Fruit fly (Drosophila melanogaster): ENCODE results near the gene CG33253.

The CG33253 gene

dm6 chrX:19144785-19145422, 38.3 kb upstream of the CG33253 start (continued):
- TF ChIP-seq zfh1 (GFP tag; IDR thresholded peaks at IDR 0.05) (no peak), gem (tag; optimal IDR thresholded peaks at IDR 0.05) (peak; percentile 47), Dfd (GFP tag; optimal IDR thresholded peaks at IDR 0.05) (no peak), CG11504 (tag; optimal IDR thresholded peaks at IDR 0.05) (peak; percentile 57), CG2712 (tag; optimal IDR thresholded peaks at IDR 0.05) (peak; percentile 22), ATbp (GFP tag; optimal IDR thresholded peaks at IDR 0.05) (peak; percentile 22), CG5180 (GFP tag; optimal IDR thresholded peaks at IDR 0.05) (no peak), Mes4 (GFP tag; optimal IDR thresholded peaks at IDR 0.05) (no peak), Bteb2 (GFP tag; optimal IDR thresholded peaks at IDR 0.05) (no peak), B-H2 (GFP tag; optimal IDR thresholded peaks at IDR 0.05) (no peak), tap (tag; optimal IDR thresholded peaks at IDR 0.05) (no peak), ems (GFP tag; optimal IDR thresholded peaks at IDR 0.05) (no peak), Elba2 (GFP tag; optimal IDR thresholded peaks at IDR 0.05) (no peak), fu2 (GFP tag; optimal IDR thresholded peaks at IDR 0.05) (no peak), sqz (GFP tag; optimal IDR thresholded peaks at IDR 0.05) (no peak), CG7556 (GFP tag; optimal IDR thresholded peaks at IDR 0.05) (peak; percentile 1), tup (GFP tag; optimal IDR thresholded peaks at IDR 0.05) (no peak), Chrac-16 (GFP tag; optimal IDR thresholded peaks at IDR 0.05) (no peak), CG17912 (GFP tag; optimal IDR thresholded peaks at IDR 0.05) (no peak), CG8924 (tag; optimal IDR thresholded peaks at IDR 0.05) (peak; percentile 7), inv (GFP tag; IDR thresholded peaks at IDR 0.05; ENCODE audit: partially characterized antibody) (no peak), CG5953 (GFP tag; IDR thresholded peaks at IDR 0.05) (no peak), org-1 (GFP tag; optimal IDR thresholded peaks at IDR 0.05) (no peak), Hr51 (GFP tag; optimal IDR thresholded peaks at IDR 0.05) (peak in 1 of 2 experiments; percentile 41), Mad (GFP tag; optimal IDR thresholded peaks at IDR 0.05) (no peak), CG10654 (GFP tag; optimal IDR thresholded peaks at IDR 0.05) (no peak), CG10366 (GFP tag; IDR thresholded peaks at IDR 0.05) (no peak), bigmax (GFP tag; optimal IDR thresholded peaks at IDR 0.05) (no peak), wek (GFP tag; optimal IDR thresholded peaks at IDR 0.05) (no peak), CG18011 (GFP tag; optimal IDR thresholded peaks at IDR 0.05) (no peak), CG7786 (GFP tag; optimal IDR thresholded peaks at IDR 0.05) (no peak), danr (GFP tag; IDR thresholded peaks at IDR 0.05) (no peak), CG3163 (GFP tag; optimal IDR thresholded peaks at IDR 0.05) (no peak), gro (GFP tag; optimal IDR thresholded peaks at IDR 0.05) (no peak), grau (tag; optimal IDR thresholded peaks at IDR 0.05) (peak; percentile 22), CG15269 (tag; optimal IDR thresholded peaks at IDR 0.05) (peak; percentile 8), E2f2 (GFP tag; IDR thresholded peaks at IDR 0.05) (no peak), yki (optimal IDR thresholded peaks at IDR 0.05) (no peak)

- TF ChIP-seq CG9727 (GFP tag; optimal IDR thresholded peaks at IDR 0.05) (peak; percentile 27), Bteb2 (GFP tag; optimal IDR thresholded peaks at IDR 0.05) (peak; percentile 37), CG9876 (GFP tag; optimal IDR thresholded peaks at IDR 0.05) (no peak), CG30431 (GFP tag; optimal IDR thresholded peaks at IDR 0.05) (peak; percentile 10), CG11504 (tag; optimal IDR thresholded peaks at IDR 0.05) (peak; percentile 35), HLH3B (GFP tag; IDR thresholded peaks at IDR 0.05) (0 out of 2 replicates have a peak, but pooled peaks have one; percentile 16), Fer1 (GFP tag; optimal IDR thresholded peaks at IDR 0.05) (no peak), chif (GFP tag; optimal IDR thresholded peaks at IDR 0.05) (peak; percentile 8 to 40), phol (tag; optimal IDR thresholded peaks at IDR 0.05) (peak; percentile 16), Hmr (GFP tag; optimal IDR thresholded peaks at IDR 0.05) (peak; percentile 6), CG11695 (GFP tag; IDR thresholded peaks at IDR 0.05) (0 out of 3 replicates have a peak, but pooled peaks have one; percentile 21), fd3F (GFP tag; optimal IDR thresholded peaks at IDR 0.05) (no peak), dmrt99B (tag; optimal IDR thresholded peaks at IDR 0.05) (peak; percentile 35), pum (GFP tag; optimal IDR thresholded peaks at IDR 0.05) (no peak), Hr39 (optimal IDR thresholded peaks at IDR 0.05) (no peak), ind (GFP tag; optimal IDR thresholded peaks at IDR 0.05) (peak; percentile 30)
These were observed 36.7 kb upstream of the CG33253 start for dm6 chrX:19146421-19146952.

All from whole organism, embryonic.